Fruit fly (Drosophila melanogaster): ENCODE data around the gene CG10352.

CG10352 gene

DNA sequence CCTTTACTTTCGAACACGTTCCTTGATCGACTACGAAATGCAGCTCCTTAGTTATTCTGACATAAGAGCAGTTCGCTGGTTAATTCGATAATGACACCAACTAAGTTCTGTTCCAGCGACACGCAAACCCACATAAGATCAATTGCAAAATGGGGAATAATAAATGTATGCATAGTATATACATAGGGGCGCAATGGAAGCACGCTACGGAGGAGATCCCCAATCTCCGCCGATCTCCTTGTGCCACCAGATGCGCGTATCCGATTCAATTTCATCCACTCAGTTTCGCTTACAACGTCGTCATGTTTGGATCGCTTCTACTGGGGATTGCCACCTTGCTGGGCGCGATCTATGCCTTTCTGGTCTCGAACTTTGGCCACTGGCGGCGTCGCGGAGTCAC is 37.7 kb downstream of the CG10352 start, which contains the start of gene Cyp28c1 (continued):
- TF ChIP-seq CG4854 (GFP tag; optimal IDR thresholded peaks at IDR 0.05) (no peak), CG3281 (GFP tag; optimal IDR thresholded peaks at IDR 0.05) (no peak), sna (GFP tag; IDR thresholded peaks at IDR 0.05; ENCODE audit: partially characterized antibody) (no peak), NK7.1 (GFP tag; optimal IDR thresholded peaks at IDR 0.05) (no peak), Sox100B (GFP tag; optimal IDR thresholded peaks at IDR 0.05) (no peak)

DNA sequence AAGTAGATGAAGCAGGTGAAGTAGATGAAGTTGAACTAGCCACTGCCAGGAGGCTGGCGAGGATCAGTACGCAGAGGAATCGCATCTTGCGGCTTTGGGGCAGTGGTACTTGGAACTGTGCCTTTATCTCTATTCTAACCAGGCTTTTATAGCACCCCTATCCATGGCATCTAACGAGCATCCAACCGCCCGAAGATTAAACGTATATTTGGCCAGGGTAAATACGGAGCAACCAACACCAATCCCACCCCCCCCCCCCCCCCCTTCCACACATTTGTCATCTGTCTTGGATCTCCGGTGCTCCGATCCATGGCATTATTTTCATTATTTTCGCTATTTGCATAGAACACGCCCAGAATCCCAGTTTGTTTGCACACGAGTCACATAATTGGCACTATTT is 39.0 kb downstream of the CG10352 start, which contains the start of gene CG15741:
TSS of gene CG15741 (minus strand) at position 101 of the 400 bp plus-strand sequence.
- TF ChIP-seq pfk (GFP tag; optimal IDR thresholded peaks at IDR 0.05) (no peak), CG12769 (tag; optimal IDR thresholded peaks at IDR 0.05) (no peak), CG31224 (GFP tag; IDR thresholded peaks at IDR 0.05) (no peak), CG5180 (GFP tag; optimal IDR thresholded peaks at IDR 0.05) (no peak), az2 (GFP tag; optimal IDR thresholded peaks at IDR 0.05) (no peak), ems (GFP tag; optimal IDR thresholded peaks at IDR 0.05) (no peak)

DNA sequence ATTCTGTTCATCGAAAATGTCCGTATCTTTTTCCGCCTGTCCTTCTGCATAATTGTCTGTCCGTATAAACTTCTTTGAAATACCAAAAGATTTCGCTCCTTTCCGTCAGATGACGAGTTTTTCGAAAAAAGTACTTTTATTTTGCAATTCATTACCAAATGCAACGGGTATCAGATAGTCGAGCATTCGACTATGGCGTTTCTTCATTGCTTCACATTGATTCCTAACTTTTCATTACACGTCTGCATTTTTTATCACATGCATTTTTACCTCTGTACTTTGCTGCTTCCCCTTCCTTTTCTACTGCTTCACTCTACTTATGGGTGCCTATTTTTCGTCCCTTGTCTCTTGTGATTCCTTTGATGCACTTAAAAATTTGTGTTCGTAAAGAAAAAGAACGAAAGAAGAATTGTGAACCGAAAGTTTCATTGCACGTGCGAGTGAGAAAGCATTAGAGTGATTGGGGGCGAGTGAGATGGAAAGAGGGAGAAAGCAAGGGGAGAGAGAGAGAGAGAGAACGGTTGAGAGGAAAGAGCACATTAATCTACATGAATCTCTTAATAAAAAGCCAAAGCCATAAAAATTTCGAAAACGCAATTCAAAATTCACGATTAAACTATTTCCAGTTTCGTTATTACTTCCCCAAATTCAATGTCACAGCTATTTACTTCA is 48.5 kb downstream of the CG10352 start:
- TF ChIP-seq sens-2 (GFP tag; IDR thresholded peaks at IDR 0.05) = no peak
- no peak for TF ChIP-seq Fer2 (tag; optimal IDR thresholded peaks at IDR 0.05)
- TF ChIP-seq wor (GFP tag; IDR thresholded peaks at IDR 0.05) = no peak
- TF ChIP-seq HmgD (GFP tag; optimal IDR thresholded peaks at IDR 0.05) = no peak
- TF ChIP-seq Hsf (GFP tag; optimal IDR thresholded peaks at IDR 0.05) = no peak
- TF ChIP-seq CG1832 (GFP tag; optimal IDR thresholded peaks at IDR 0.05) = peak; percentile 81
- TF ChIP-seq CG17328 (GFP tag; IDR thresholded peaks at IDR 0.05) = no peak
- no peak for TF ChIP-seq CG31441 (GFP tag; IDR thresholded peaks at IDR 0.05)
- TF ChIP-seq CG8478 (optimal IDR thresholded peaks at IDR 0.05) = peak; percentile 64
- no peak for TF ChIP-seq ab (GFP tag; optimal IDR thresholded peaks at IDR 0.05)
- TF ChIP-seq CG34224 (GFP tag; IDR thresholded peaks at IDR 0.05; ENCODE audit: partially characterized antibody) = 0 out of 3 replicates have a peak, but pooled peaks have one; percentile 31
- TF ChIP-seq CG14710 (tag; optimal IDR thresholded peaks at IDR 0.05) = no peak
- peak; percentile 61; the same call in 1 of the 3 replicates for TF ChIP-seq CG6791 (GFP tag; IDR thresholded peaks at IDR 0.05; ENCODE audit: partially characterized antibody)
- TF ChIP-seq HLH4C (GFP tag; IDR thresholded peaks at IDR 0.05; ENCODE audit: partially characterized antibody) = peak; percentile 85
- TF ChIP-seq fu2 (GFP tag; optimal IDR thresholded peaks at IDR 0.05) = no peak
- no peak for TF ChIP-seq CG9932 (GFP tag; IDR thresholded peaks at IDR 0.05)
- no peak for TF ChIP-seq CG5180 (GFP tag; optimal IDR thresholded peaks at IDR 0.05)
- TF ChIP-seq chinmo (GFP tag; IDR thresholded peaks at IDR 0.05; ENCODE audit: partially characterized antibody) = 0 out of 4 replicates have a peak, but pooled peaks have one; percentile 27
- no peak for TF ChIP-seq CG18476 (GFP tag; optimal IDR thresholded peaks at IDR 0.05)
- TF ChIP-seq CG7271 (tag; optimal IDR thresholded peaks at IDR 0.05) = no peak
- 0 out of 3 replicates have a peak, but pooled peaks have one; percentile 27 for TF ChIP-seq vnd (GFP tag; IDR thresholded peaks at IDR 0.05; ENCODE audit: partially characterized antibody)
- TF ChIP-seq ssp (GFP tag; IDR thresholded peaks at IDR 0.05) = no peak
- peak; percentile 20 to 21 for TF ChIP-seq Trl (optimal IDR thresholded peaks at IDR 0.05)
- TF ChIP-seq Trl (GFP tag; optimal IDR thresholded peaks at IDR 0.05) = no peak
- peak; percentile 22; the same call in 1 of the 2 replicates for TF ChIP-seq Scr (GFP tag; IDR thresholded peaks at IDR 0.05; ENCODE audit: partially characterized antibody)
- no peak for TF ChIP-seq crp (GFP tag; optimal IDR thresholded peaks at IDR 0.05)
- no peak for TF ChIP-seq CG4617 (GFP tag; optimal IDR thresholded peaks at IDR 0.05; ENCODE audit: borderline replicate concordance)
- 0 out of 2 replicates have a peak, but pooled peaks have one; percentile 14 for TF ChIP-seq bbx (GFP tag; IDR thresholded peaks at IDR 0.05; ENCODE audit: partially characterized antibody)
- TF ChIP-seq jumu (GFP tag; optimal IDR thresholded peaks at IDR 0.05) = no peak
- no peak for TF ChIP-seq zf30C (GFP tag; optimal IDR thresholded peaks at IDR 0.05)
- TF ChIP-seq hkb (optimal IDR thresholded peaks at IDR 0.05) = no peak
- TF ChIP-seq hkb (GFP tag; IDR thresholded peaks at IDR 0.05) = no peak
- no peak for TF ChIP-seq CG9727 (GFP tag; optimal IDR thresholded peaks at IDR 0.05)
- TF ChIP-seq Bgb (GFP tag; IDR thresholded peaks at IDR 0.05; ENCODE audit: partially characterized antibody) = peak; percentile 40; the same call in 1 of the 2 replicates
- no peak for TF ChIP-seq Sin3A (optimal IDR thresholded peaks at IDR 0.05)
- peak; percentile 30 for TF ChIP-seq D19B (GFP tag; optimal IDR thresholded peaks at IDR 0.05)

Data from whole organism, embryonic.